Worm (Caenorhabditis elegans): Measurements from ENCODE around the gene T11G6.4.

Gene T11G6.4

ce11 chrIV:10826029-10826428 lies 25.7 kb downstream of the T11G6.4 start:
- TF ChIP-seq unc-62 (GFP tag; optimal IDR thresholded peaks at IDR 0.05) = no peak

- no peak for TF ChIP-seq unc-62 (GFP tag; optimal IDR thresholded peaks at IDR 0.05)
These were observed 26.4 kb downstream of the T11G6.4 start for ce11 chrIV:10825383-10825782.

DNA sequence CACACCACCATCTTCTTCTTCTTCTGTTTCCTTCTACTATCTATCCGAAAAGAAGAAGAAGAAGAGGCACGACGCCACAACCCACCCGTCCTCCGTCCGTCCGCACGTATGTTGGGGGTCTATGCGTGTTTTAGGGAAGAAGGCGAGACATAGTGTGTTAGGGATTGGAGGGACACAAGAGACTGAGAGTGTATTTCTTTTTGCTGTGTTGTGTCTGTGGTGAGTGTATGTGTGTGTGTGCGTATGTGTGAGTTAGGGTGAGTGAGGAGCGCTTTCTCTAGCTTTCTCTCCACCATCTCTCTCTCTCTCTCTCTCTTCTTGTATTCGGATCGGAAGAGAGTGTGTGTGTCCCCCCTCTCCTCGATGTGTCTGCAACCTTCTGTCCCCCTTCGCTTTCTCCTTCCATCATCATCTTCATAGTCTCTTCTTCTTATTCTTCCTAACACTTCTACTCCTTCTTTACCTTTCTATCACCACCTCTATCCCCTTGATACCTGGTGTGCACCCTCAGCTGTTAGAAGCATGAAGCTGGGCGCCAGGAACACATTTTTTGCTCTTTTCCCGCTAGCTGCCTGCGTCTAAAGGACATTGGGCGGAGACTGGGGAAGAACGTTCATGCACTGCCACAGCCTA lies 29.9 kb downstream of the T11G6.4 start:
- TF ChIP-seq unc-62 (GFP tag; optimal IDR thresholded peaks at IDR 0.05) = peak; percentile 71

- no peak for TF ChIP-seq unc-62 (GFP tag; optimal IDR thresholded peaks at IDR 0.05)
These were observed 30.7 kb downstream of the T11G6.4 start for ce11 chrIV:10820837-10821671.

DNA sequence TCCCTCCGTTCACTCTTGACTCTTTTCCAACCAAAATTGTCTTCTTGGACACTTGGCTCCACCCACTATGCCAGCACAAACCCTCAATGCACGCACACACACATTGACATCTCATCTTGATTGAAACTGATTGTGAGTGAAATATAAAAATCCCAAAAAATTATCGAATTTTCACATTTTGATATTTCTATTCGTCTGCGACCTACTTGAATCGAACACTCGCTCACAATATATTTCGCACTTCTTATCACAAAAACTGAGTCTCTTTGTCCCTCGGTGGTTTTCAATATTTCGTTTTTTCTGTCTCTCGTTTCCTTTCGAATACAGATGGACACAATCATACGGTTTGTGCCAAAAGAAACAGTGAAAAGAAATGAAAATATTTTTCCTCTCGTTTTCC lies 31.6 kb downstream of the T11G6.4 start:
- no peak for TF ChIP-seq unc-62 (GFP tag; optimal IDR thresholded peaks at IDR 0.05)

ce11 chrIV:10819049-10819448 lies 32.7 kb downstream of the T11G6.4 start:
- TF ChIP-seq unc-62 (GFP tag; optimal IDR thresholded peaks at IDR 0.05) = no peak

ce11 chrIV:10817030-10817429 lies 34.7 kb downstream of the T11G6.4 start:
- no peak for TF ChIP-seq unc-62 (GFP tag; optimal IDR thresholded peaks at IDR 0.05)

DNA sequence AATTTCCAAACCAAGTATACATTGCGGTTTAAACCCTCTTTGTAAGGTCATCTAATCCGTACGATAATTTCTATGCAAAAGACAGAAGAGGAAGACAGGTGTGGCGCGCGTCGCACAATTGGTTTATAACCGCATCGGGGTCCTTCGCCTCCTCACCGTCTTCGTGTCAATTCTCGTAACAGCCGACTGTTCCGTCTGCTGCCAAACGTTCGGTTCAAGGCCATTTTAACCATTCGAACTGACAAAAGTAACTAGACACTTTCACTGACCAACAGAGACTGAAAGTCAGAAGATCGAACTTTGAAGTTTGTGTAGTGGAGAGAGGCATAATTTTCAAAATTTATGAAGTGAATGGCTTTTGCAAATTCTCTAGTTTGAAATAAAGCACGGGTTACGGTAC lies 35.8 kb downstream of the T11G6.4 start:
- TF ChIP-seq unc-62 (GFP tag; optimal IDR thresholded peaks at IDR 0.05) = no peak

DNA sequence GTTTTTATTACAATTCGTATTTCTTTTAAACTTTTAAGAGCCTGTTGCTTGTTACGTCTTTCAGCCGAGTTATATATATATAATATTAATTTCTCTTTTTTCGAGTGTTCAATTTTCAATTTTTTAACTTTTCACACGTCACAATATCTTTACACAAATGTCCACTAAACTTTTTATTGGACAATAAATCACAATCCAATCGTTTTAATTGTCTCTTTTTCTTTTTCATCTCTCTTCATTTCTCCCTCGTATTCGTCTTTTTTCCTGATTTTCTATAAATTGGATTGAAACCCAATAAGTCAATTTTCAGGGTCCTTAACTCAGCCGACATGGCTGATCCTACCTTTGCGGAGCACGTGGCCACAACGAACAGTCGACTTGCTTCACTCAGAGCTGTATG lies 39.6 kb downstream of the T11G6.4 start, which contains the start of gene miz-1:
miz-1 (plus strand) TSS at position 301 of the 400 bp plus-strand sequence.
- no peak for TF ChIP-seq unc-62 (GFP tag; optimal IDR thresholded peaks at IDR 0.05)

ce11 chrIV:10811388-10811787 lies 40.3 kb downstream of the T11G6.4 start:
- TF ChIP-seq unc-62 (GFP tag; optimal IDR thresholded peaks at IDR 0.05) = no peak

ce11 chrIV:10810820-10811219 lies 40.9 kb downstream of the T11G6.4 start:
- no peak for TF ChIP-seq unc-62 (GFP tag; optimal IDR thresholded peaks at IDR 0.05)

- TF ChIP-seq unc-62 (GFP tag; optimal IDR thresholded peaks at IDR 0.05) = no peak
These were observed 47.8 kb downstream of the T11G6.4 start for ce11 chrIV:10803973-10804372.

All from whole organism, dauer.